Fruit fly (Drosophila melanogaster) Kc167 (cell line): ENCODE measurements around the gene CG31122.

Experiments used
- Myc ChIP-seq: fragments of >200 bp; optimal IDR thresholded peaks from 2 replicates; lab custom pipeline; 2017; ENCODE audit warnings: missing external identifiers
- Sin3A ChIP-seq: fragments of >200 bp; optimal IDR thresholded peaks from 2 replicates; lab custom pipeline; 2018; ENCODE audit warnings: missing external identifiers
- h ChIP-seq: fragments of >200 bp; optimal IDR thresholded peaks from 3 replicates; lab custom pipeline; 2018; ENCODE audit warnings: missing external identifiers
- insv ChIP-seq: fragments of >200 bp; optimal IDR thresholded peaks from 3 replicates; lab custom pipeline; 2018; ENCODE audit warnings: missing external identifiers
- psq ChIP-seq: fragments of >200 bp; optimal IDR thresholded peaks from 2 replicates; lab custom pipeline; 2017; ENCODE audit warnings: missing external identifiers
- ttk ChIP-seq: sonication (Bioruptor generic); optimal IDR thresholded peaks from 2 replicates; lab custom pipeline; 2017; ENCODE audit warnings: missing external identifiers

Gene CG31122

dm6 chr3R:18372688-18373304, 39.9 kb downstream of the CG31122 start, which contains the start of gene gl:
gl (minus strand) TSS chr3R:18372738.
- TF ChIP-seq psq, result no peak
- TF ChIP-seq Sin3A (lab: Kevin White, UChicago), result no peak
- TF ChIP-seq Myc (lab: Kevin White, UChicago), result no peak
- TF ChIP-seq h, result no peak
- TF ChIP-seq ttk (lab: Kevin White, UChicago), result no peak
- no peak for TF ChIP-seq insv (lab: Kevin White, UChicago)

- TF ChIP-seq insv (lab: Kevin White, UChicago), result no peak
- TF ChIP-seq psq, result no peak
- TF ChIP-seq Myc (lab: Kevin White, UChicago), result no peak
- no peak for TF ChIP-seq h
- no peak for TF ChIP-seq Sin3A (lab: Kevin White, UChicago)
- no peak for TF ChIP-seq ttk (lab: Kevin White, UChicago)
Observed at dm6 chr3R:18371346-18371745, 41.3 kb downstream of the CG31122 start.

- no peak for TF ChIP-seq Sin3A (lab: Kevin White, UChicago)
- no peak for TF ChIP-seq psq
- TF ChIP-seq insv (lab: Kevin White, UChicago), result no peak
- TF ChIP-seq ttk (lab: Kevin White, UChicago), result no peak
- no peak for TF ChIP-seq h
- no peak for TF ChIP-seq Myc (lab: Kevin White, UChicago)
Observed at dm6 chr3R:18368595-18368994, 44.1 kb downstream of the CG31122 start.

dm6 chr3R:18366644-18366985, 46.1 kb downstream of the CG31122 start:
- no peak for TF ChIP-seq insv (lab: Kevin White, UChicago)

- TF ChIP-seq Myc (lab: Kevin White, UChicago), result no peak
- no peak for TF ChIP-seq psq
- no peak for TF ChIP-seq insv (lab: Kevin White, UChicago)
- no peak for TF ChIP-seq ttk (lab: Kevin White, UChicago)
- TF ChIP-seq h, result no peak
- no peak for TF ChIP-seq Sin3A (lab: Kevin White, UChicago)
Observed at dm6 chr3R:18365978-18366643, 46.6 kb downstream of the CG31122 start, which contains the start of the genes WRNexo and Nup43. WRNexo (minus strand) TSS chr3R:18366162. Nup43 (plus strand) TSS chr3R:18366638.

- TF ChIP-seq psq, result no peak
Observed at dm6 chr3R:18361694-18362093, 51.0 kb downstream of the CG31122 start, which contains the start of gene hmw. hmw (plus strand) TSS chr3R:18361994.

dm6 chr3R:18360630-18361260, 51.9 kb downstream of the CG31122 start, which contains the start of gene CG15803:
CG15803 (minus strand) TSS chr3R:18360728.
- TF ChIP-seq Myc (lab: Kevin White, UChicago) (no peak), ttk (lab: Kevin White, UChicago) (no peak), h (no peak), psq (no peak), insv (lab: Kevin White, UChicago) (no peak), Sin3A (lab: Kevin White, UChicago) (no peak)
